Fruit fly (Drosophila melanogaster): Measurements from ENCODE around the gene Cpr66D.

Gene Cpr66D

DNA sequence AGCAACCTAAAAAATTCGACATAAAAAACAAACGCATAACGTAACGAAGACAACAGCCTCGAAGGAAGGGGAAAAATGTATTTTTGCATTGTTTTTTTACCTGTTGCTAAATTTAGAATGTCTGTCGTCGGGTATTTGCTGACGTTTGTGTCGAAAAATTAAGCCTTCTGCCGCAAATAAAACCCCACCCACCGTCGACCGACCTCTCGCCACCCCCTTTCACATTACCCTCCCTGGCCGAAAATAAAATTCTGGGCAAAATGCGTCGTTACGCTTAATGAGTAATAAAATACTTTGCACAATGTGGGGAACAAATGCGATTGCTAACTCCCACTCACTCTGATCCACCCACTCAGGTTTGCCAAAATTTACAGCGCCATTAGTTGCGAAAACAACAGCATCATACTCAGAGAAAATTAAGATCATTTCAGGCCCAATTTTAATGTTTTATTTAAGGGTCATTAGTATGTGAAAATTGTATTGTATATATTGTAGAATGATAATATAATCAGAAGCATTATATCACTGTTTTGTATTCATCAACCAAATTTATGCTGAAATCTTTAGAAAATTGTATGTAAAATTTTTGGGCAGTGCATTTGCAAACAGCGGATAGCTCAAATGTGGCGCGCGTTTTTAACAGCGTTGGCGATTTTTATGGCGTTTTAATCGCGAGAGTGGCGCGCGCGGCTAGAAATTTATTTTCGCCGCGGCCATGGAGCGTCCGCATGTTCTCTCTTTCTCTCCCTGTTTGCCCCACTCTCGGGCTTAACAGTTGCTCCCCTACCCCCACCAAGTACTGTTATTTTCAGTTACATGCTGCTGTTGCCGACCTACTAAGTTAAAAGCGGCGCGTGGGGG lies 32.2 kb downstream of the Cpr66D start (continued):
- TF ChIP-seq Deaf1 (tag; optimal IDR thresholded peaks at IDR 0.05): peak; percentile 26
- TF ChIP-seq CG4282 (GFP tag; optimal IDR thresholded peaks at IDR 0.05): no peak
- peak; percentile 55 for TF ChIP-seq CG15269 (tag; optimal IDR thresholded peaks at IDR 0.05)
- no peak for TF ChIP-seq mirr (GFP tag; optimal IDR thresholded peaks at IDR 0.05)
- no peak; the same call in 1 of the 2 replicates for TF ChIP-seq vvl (GFP tag; IDR thresholded peaks at IDR 0.05)
- peak; percentile 11; the same call in 1 of the 3 replicates for TF ChIP-seq Aef1 (GFP tag; IDR thresholded peaks at IDR 0.05)
- TF ChIP-seq ftz-f1 (GFP tag; optimal IDR thresholded peaks at IDR 0.05): peak; percentile 63
- TF ChIP-seq CG31224 (GFP tag; IDR thresholded peaks at IDR 0.05): peak; percentile 56
- TF ChIP-seq CG7357 (GFP tag; IDR thresholded peaks at IDR 0.05): 0 out of 3 replicates have a peak, but pooled peaks have one; percentile 25
- no peak for TF ChIP-seq tll (GFP tag; optimal IDR thresholded peaks at IDR 0.05)
- peak; percentile 24 for TF ChIP-seq CG11504 (tag; optimal IDR thresholded peaks at IDR 0.05)
- no peak for TF ChIP-seq CG18262 (tag; optimal IDR thresholded peaks at IDR 0.05)
- TF ChIP-seq pb (GFP tag; optimal IDR thresholded peaks at IDR 0.05): no peak
- TF ChIP-seq crol (GFP tag; IDR thresholded peaks at IDR 0.05): peak; percentile 95
- no peak for TF ChIP-seq CG32767 (GFP tag; IDR thresholded peaks at IDR 0.05)
- no peak for TF ChIP-seq disco-r (GFP tag; optimal IDR thresholded peaks at IDR 0.05)
- TF ChIP-seq CG10654 (GFP tag; optimal IDR thresholded peaks at IDR 0.05): no peak
- peak; percentile 45 for TF ChIP-seq CG18619 (GFP tag; optimal IDR thresholded peaks at IDR 0.05)
- TF ChIP-seq tap (tag; optimal IDR thresholded peaks at IDR 0.05): no peak
- peak; percentile 81; the same call in 2 of the 3 replicates for TF ChIP-seq CG6175 (GFP tag; IDR thresholded peaks at IDR 0.05)
- no peak for TF ChIP-seq ab (GFP tag; optimal IDR thresholded peaks at IDR 0.05)
- TF ChIP-seq bcd (GFP tag; optimal IDR thresholded peaks at IDR 0.05): no peak
- 0 out of 2 replicates have a peak, but pooled peaks have one; percentile 11 for TF ChIP-seq sob (GFP tag; IDR thresholded peaks at IDR 0.05)
- no peak for TF ChIP-seq nom (GFP tag; optimal IDR thresholded peaks at IDR 0.05)
- TF ChIP-seq slbo (GFP tag; IDR thresholded peaks at IDR 0.05): peak; percentile 77
- peak; percentile 59 for TF ChIP-seq CG10543 (GFP tag; optimal IDR thresholded peaks at IDR 0.05)
- TF ChIP-seq wek (GFP tag; optimal IDR thresholded peaks at IDR 0.05): no peak
- TF ChIP-seq CG3281 (GFP tag; optimal IDR thresholded peaks at IDR 0.05): peak; percentile 65
- TF ChIP-seq gem (tag; optimal IDR thresholded peaks at IDR 0.05): peak; percentile 69
- peak; percentile 38 for TF ChIP-seq CoRest (tag; optimal IDR thresholded peaks at IDR 0.05)
- peak; percentile 47 for TF ChIP-seq Dip3 (GFP tag; optimal IDR thresholded peaks at IDR 0.05)
- TF ChIP-seq CG8359 (GFP tag; optimal IDR thresholded peaks at IDR 0.05; ENCODE audit: borderline replicate concordance): peak; percentile 100
- no peak for TF ChIP-seq CG18011 (GFP tag; optimal IDR thresholded peaks at IDR 0.05)
- no peak for TF ChIP-seq pum (GFP tag; optimal IDR thresholded peaks at IDR 0.05)
- peak; percentile 51 for TF ChIP-seq Sox102F (GFP tag; optimal IDR thresholded peaks at IDR 0.05)
- TF ChIP-seq CG10462 (GFP tag; optimal IDR thresholded peaks at IDR 0.05): peak; percentile 18
- peak; percentile 54 for TF ChIP-seq Hmr (GFP tag; optimal IDR thresholded peaks at IDR 0.05)
- 0 out of 3 replicates have a peak, but pooled peaks have one; percentile 32 for TF ChIP-seq CG11093 (GFP tag; IDR thresholded peaks at IDR 0.05)
- no peak for TF ChIP-seq CG4617 (GFP tag; optimal IDR thresholded peaks at IDR 0.05; ENCODE audit: borderline replicate concordance)
- peak; percentile 31 for TF ChIP-seq Abd-B (GFP tag; optimal IDR thresholded peaks at IDR 0.05)
- TF ChIP-seq dysf (GFP tag; IDR thresholded peaks at IDR 0.05): peak; percentile 63; the same call in 2 of the 3 replicates
- no peak for TF ChIP-seq CG1647 (GFP tag; optimal IDR thresholded peaks at IDR 0.05)
- no peak for TF ChIP-seq bbx (GFP tag; IDR thresholded peaks at IDR 0.05; ENCODE audit: partially characterized antibody)
- no peak for TF ChIP-seq Bteb2 (GFP tag; optimal IDR thresholded peaks at IDR 0.05)
- no peak for TF ChIP-seq CG10565 (GFP tag; optimal IDR thresholded peaks at IDR 0.05)
- peak; percentile 20 to 24 for TF ChIP-seq Pdp1 (GFP tag; optimal IDR thresholded peaks at IDR 0.05)
- no peak for TF ChIP-seq gfzf (GFP tag; optimal IDR thresholded peaks at IDR 0.05)
- peak; percentile 31 for TF ChIP-seq fu2 (GFP tag; optimal IDR thresholded peaks at IDR 0.05)
